Fruit fly (Drosophila melanogaster) whole organism, prepupa: ENCODE results near the gene Flo2.

Experiments used
- Blimp-1 ChIP-seq: fragments of 200-800 bp; sonication (Bioruptor generic); optimal IDR thresholded peaks from 3 replicates; lab custom pipeline; 2017; ENCODE audit warnings: missing biosample characterization, missing genetic modification characterization, mild to moderate bottlenecking, moderate library complexity, missing genetic modification reagents
- CG10669 ChIP-seq: fragments of 200-800 bp; sonication (Bioruptor generic); optimal IDR thresholded peaks from 3 replicates; lab custom pipeline; 2018; ENCODE audit warnings: missing biosample characterization, mild to moderate bottlenecking, missing genetic modification characterization, moderate library complexity
- CG11762 ChIP-seq: fragments of 200-800 bp; sonication (Bioruptor generic); optimal IDR thresholded peaks from 3 replicates; lab custom pipeline; 2016; ENCODE audit warnings: missing biosample characterization, missing genetic modification characterization; ENCODE audit not compliant: insufficient read depth
- CG11902 ChIP-seq: fragments of 200-800 bp; sonication (Bioruptor generic); optimal IDR thresholded peaks from 3 replicates; lab custom pipeline; 2016; ENCODE audit warnings: missing biosample characterization, missing genetic modification characterization
- CG1621 ChIP-seq: fragments of 200-800 bp; sonication (Bioruptor generic); optimal IDR thresholded peaks from 3 replicates; lab custom pipeline; 2018; ENCODE audit warnings: missing biosample characterization, mild to moderate bottlenecking, missing genetic modification characterization
- CG16779 ChIP-seq: fragments of 200-800 bp; sonication (Bioruptor generic); optimal IDR thresholded peaks from 3 replicates; lab custom pipeline; 2017; ENCODE audit warnings: missing biosample characterization, mild to moderate bottlenecking, missing genetic modification characterization
- CG3032 ChIP-seq: fragments of 200-800 bp; optimal IDR thresholded peaks from 2 replicates; lab custom pipeline; 2019; ENCODE audit warnings: missing biosample characterization, mild to moderate bottlenecking, missing genetic modification characterization, moderate library complexity
- CG31627 ChIP-seq: fragments of 200-800 bp; sonication (Bioruptor generic); optimal IDR thresholded peaks from 3 replicates; lab custom pipeline; 2016; ENCODE audit warnings: missing biosample characterization, missing genetic modification characterization
- CG32006 ChIP-seq: fragments of 200-800 bp; sonication (Bioruptor generic); optimal IDR thresholded peaks from 3 replicates; lab custom pipeline; 2017; ENCODE audit warnings: missing biosample characterization, mild to moderate bottlenecking, missing genetic modification characterization
- CG34406 ChIP-seq: fragments of 200-800 bp; sonication (Bioruptor generic); optimal IDR thresholded peaks from 3 replicates; lab custom pipeline; 2016; ENCODE audit warnings: missing biosample characterization, missing genetic modification characterization
- CG3919 ChIP-seq: fragments of 200-800 bp; sonication (Bioruptor generic); optimal IDR thresholded peaks from 3 replicates; lab custom pipeline; 2016; ENCODE audit warnings: missing biosample characterization, missing genetic modification characterization
- CG4318 ChIP-seq: fragments of 200-800 bp; sonication (Bioruptor generic); optimal IDR thresholded peaks from 3 replicates; lab custom pipeline; 2017; ENCODE audit warnings: missing biosample characterization, mild to moderate bottlenecking, missing genetic modification characterization
- CG6276 ChIP-seq: fragments of 200-800 bp; sonication (Bioruptor generic); optimal IDR thresholded peaks from 2 replicates; lab custom pipeline; 2017; ENCODE audit warnings: missing biosample characterization, mild to moderate bottlenecking, missing genetic modification characterization
- CG6792 ChIP-seq: fragments of 200-800 bp; sonication (Bioruptor generic); optimal IDR thresholded peaks from 3 replicates; lab custom pipeline; 2016; ENCODE audit warnings: missing biosample characterization, missing genetic modification characterization
- CG6808 ChIP-seq: fragments of 200-800 bp; sonication (Bioruptor generic); optimal IDR thresholded peaks from 3 replicates; lab custom pipeline; 2017; ENCODE audit warnings: missing biosample characterization, missing genetic modification characterization, mild to moderate bottlenecking, moderate library complexity, missing genetic modification reagents
- CG6854 ChIP-seq: fragments of 200-800 bp; sonication (Bioruptor generic); optimal IDR thresholded peaks from 2 replicates; lab custom pipeline; 2017; ENCODE audit warnings: missing biosample characterization, mild to moderate bottlenecking, missing genetic modification characterization
- CG8119 ChIP-seq: fragments of 200-800 bp; sonication (Bioruptor generic); IDR thresholded peaks from 3 replicates; pipeline ENCODE4 v1.3.6; 2022; ENCODE audit warnings: missing biosample characterization, missing genetic modification characterization
- CG8319 ChIP-seq: fragments of 200-800 bp; sonication (Bioruptor generic); optimal IDR thresholded peaks from 3 replicates; lab custom pipeline; 2016; ENCODE audit warnings: missing biosample characterization, missing genetic modification characterization
- CG8632 ChIP-seq: fragments of 200-800 bp; sonication (Bioruptor generic); optimal IDR thresholded peaks from 3 replicates; lab custom pipeline; 2016; ENCODE audit warnings: missing biosample characterization, missing genetic modification characterization
- CG9139 ChIP-seq: fragments of 200-800 bp; sonication (Bioruptor generic); optimal IDR thresholded peaks from 3 replicates; lab custom pipeline; 2017; ENCODE audit warnings: missing biosample characterization, mild to moderate bottlenecking, missing genetic modification characterization
- Eip75B ChIP-seq: fragments of 200-800 bp; sonication (Bioruptor generic); optimal IDR thresholded peaks from 3 replicates; lab custom pipeline; 2016; ENCODE audit warnings: missing biosample characterization, missing genetic modification characterization
- Eip78C ChIP-seq: fragments of 200-800 bp; sonication (Bioruptor generic); peaks from one replicate; lab custom pipeline; 2016; ENCODE audit warnings: missing biosample characterization, missing genetic modification characterization
- Eip93F ChIP-seq: fragments of 200-800 bp; sonication (Bioruptor generic); optimal IDR thresholded peaks from 2 replicates; lab custom pipeline; 2016; ENCODE audit warnings: missing biosample characterization, mild to moderate bottlenecking, missing genetic modification characterization
- Ets21C ChIP-seq: fragments of 200-800 bp; sonication (Bioruptor generic); optimal IDR thresholded peaks from 3 replicates; lab custom pipeline; 2016; ENCODE audit warnings: missing biosample characterization, missing genetic modification characterization
- Ets96B ChIP-seq: fragments of 200-800 bp; optimal IDR thresholded peaks from 2 replicates; lab custom pipeline; 2019; ENCODE audit warnings: missing biosample characterization, mild to moderate bottlenecking, missing genetic modification characterization, moderate library complexity
- Gug ChIP-seq: fragments of 200-800 bp; sonication (Bioruptor generic); IDR thresholded peaks from 2 replicates; pipeline ENCODE4 v1.3.6; 2022; ENCODE audit warnings: missing biosample characterization, missing genetic modification characterization
- Hr39 ChIP-seq: fragments of 200-800 bp; sonication (Bioruptor generic); optimal IDR thresholded peaks from 2 replicates; lab custom pipeline; 2016; ENCODE audit warnings: missing biosample characterization, missing genetic modification characterization
- Lpt ChIP-seq: fragments of 200-800 bp; sonication (Bioruptor generic); optimal IDR thresholded peaks from 3 replicates; lab custom pipeline; 2016; ENCODE audit warnings: missing biosample characterization, missing genetic modification characterization
- Met ChIP-seq: fragments of 200-800 bp; sonication (Bioruptor generic); optimal IDR thresholded peaks from 3 replicates; lab custom pipeline; 2016; ENCODE audit warnings: missing biosample characterization, missing genetic modification characterization
- OdsH ChIP-seq: fragments of 200-800 bp; sonication (Bioruptor generic); optimal IDR thresholded peaks from 3 replicates; lab custom pipeline; 2016; ENCODE audit warnings: missing biosample characterization, missing genetic modification characterization
- Smox ChIP-seq: fragments of 200-800 bp; sonication (Bioruptor generic); optimal IDR thresholded peaks from 3 replicates; lab custom pipeline; 2016; ENCODE audit warnings: missing biosample characterization, missing genetic modification characterization
- Sox102F ChIP-seq: fragments of 200-800 bp; sonication (Bioruptor generic); optimal IDR thresholded peaks from 2 replicates; lab custom pipeline; 2016; ENCODE audit warnings: missing biosample characterization, mild to moderate bottlenecking, missing genetic modification characterization
- Sox14 ChIP-seq: fragments of 200-800 bp; sonication (Bioruptor generic); optimal IDR thresholded peaks from 3 replicates; lab custom pipeline; 2016; ENCODE audit warnings: missing biosample characterization, missing genetic modification characterization
- Sox15 ChIP-seq: fragments of 200-800 bp; sonication (Bioruptor generic); optimal IDR thresholded peaks from 3 replicates; lab custom pipeline; 2016; ENCODE audit warnings: missing biosample characterization, missing genetic modification characterization
- achi ChIP-seq: fragments of 200-800 bp; sonication (Bioruptor generic); optimal IDR thresholded peaks from 3 replicates; lab custom pipeline; 2016; ENCODE audit warnings: missing biosample characterization, missing genetic modification characterization
- acj6 ChIP-seq: fragments of 200-800 bp; sonication (Bioruptor generic); optimal IDR thresholded peaks from 3 replicates; lab custom pipeline; 2016; ENCODE audit warnings: missing biosample characterization, missing genetic modification characterization
- cyc ChIP-seq: fragments of 200-800 bp; sonication (Bioruptor generic); optimal IDR thresholded peaks from 3 replicates; lab custom pipeline; 2016; ENCODE audit warnings: missing biosample characterization, missing genetic modification characterization
- dac ChIP-seq: fragments of 200-800 bp; sonication (Bioruptor generic); optimal IDR thresholded peaks from 2 replicates; lab custom pipeline; 2017; ENCODE audit warnings: missing biosample characterization, mild to moderate bottlenecking, missing genetic modification characterization
- dsx ChIP-seq: fragments of 200-800 bp; optimal IDR thresholded peaks from 3 replicates; lab custom pipeline; 2019; ENCODE audit warnings: missing biosample characterization, mild to moderate bottlenecking, missing genetic modification characterization, moderate library complexity; ENCODE audit not compliant: poor library complexity, severe bottlenecking
- eg ChIP-seq: fragments of 200-800 bp; sonication (Bioruptor generic); IDR thresholded peaks from 3 replicates; pipeline ENCODE4 v1.3.6; 2022; ENCODE audit warnings: missing biosample characterization, missing genetic modification characterization
- esn ChIP-seq: fragments of 200-800 bp; sonication (Bioruptor generic); optimal IDR thresholded peaks from 2 replicates; lab custom pipeline; 2016; ENCODE audit warnings: missing biosample characterization, mild to moderate bottlenecking, missing genetic modification characterization, moderate library complexity
- fd59A ChIP-seq: fragments of 200-800 bp; sonication (Bioruptor generic); optimal IDR thresholded peaks from 2 replicates; lab custom pipeline; 2017; ENCODE audit warnings: missing biosample characterization, mild to moderate bottlenecking, missing genetic modification characterization, missing genetic modification reagents
- fd85E ChIP-seq: fragments of 200-800 bp; sonication (Bioruptor generic); optimal IDR thresholded peaks from 3 replicates; lab custom pipeline; 2016; ENCODE audit warnings: missing biosample characterization, missing genetic modification characterization
- fkh ChIP-seq: fragments of 200-800 bp; sonication (Bioruptor generic); optimal IDR thresholded peaks from 3 replicates; lab custom pipeline; 2017; ENCODE audit warnings: missing biosample characterization, mild to moderate bottlenecking, missing genetic modification characterization, moderate library complexity
- lz ChIP-seq: fragments of 200-800 bp; sonication (Bioruptor generic); optimal IDR thresholded peaks from 3 replicates; lab custom pipeline; 2016; ENCODE audit warnings: missing biosample characterization, missing genetic modification characterization
- net ChIP-seq: fragments of 200-800 bp; sonication (Bioruptor generic); optimal IDR thresholded peaks from 3 replicates; lab custom pipeline; 2016; ENCODE audit warnings: missing biosample characterization, missing genetic modification characterization
- pdm3 ChIP-seq: fragments of 200-800 bp; sonication (Bioruptor generic); optimal IDR thresholded peaks from 3 replicates; lab custom pipeline; 2016; ENCODE audit warnings: missing biosample characterization, missing genetic modification characterization
- spab ChIP-seq: fragments of 200-800 bp; sonication (Bioruptor generic); optimal IDR thresholded peaks from 2 replicates; lab custom pipeline; 2017; ENCODE audit warnings: missing biosample characterization, mild to moderate bottlenecking, missing genetic modification characterization, missing genetic modification reagents
- ss ChIP-seq, 2 experiments: fragments of 200-800 bp; sonication (Bioruptor generic); optimal IDR thresholded peaks; 2 replicates in 1 of 2; 3 replicates in 1 of 2; lab custom pipeline; 2017 to 2018; ENCODE audit warnings: mild to moderate bottlenecking in 2 of 2, missing biosample characterization in 2 of 2, missing genetic modification characterization in 2 of 2, moderate library complexity in 1 of 2
- topi ChIP-seq: fragments of 200-800 bp; sonication (Bioruptor generic); optimal IDR thresholded peaks from 3 replicates; lab custom pipeline; 2016; ENCODE audit warnings: missing biosample characterization, missing genetic modification characterization

The Flo2 gene

DNA sequence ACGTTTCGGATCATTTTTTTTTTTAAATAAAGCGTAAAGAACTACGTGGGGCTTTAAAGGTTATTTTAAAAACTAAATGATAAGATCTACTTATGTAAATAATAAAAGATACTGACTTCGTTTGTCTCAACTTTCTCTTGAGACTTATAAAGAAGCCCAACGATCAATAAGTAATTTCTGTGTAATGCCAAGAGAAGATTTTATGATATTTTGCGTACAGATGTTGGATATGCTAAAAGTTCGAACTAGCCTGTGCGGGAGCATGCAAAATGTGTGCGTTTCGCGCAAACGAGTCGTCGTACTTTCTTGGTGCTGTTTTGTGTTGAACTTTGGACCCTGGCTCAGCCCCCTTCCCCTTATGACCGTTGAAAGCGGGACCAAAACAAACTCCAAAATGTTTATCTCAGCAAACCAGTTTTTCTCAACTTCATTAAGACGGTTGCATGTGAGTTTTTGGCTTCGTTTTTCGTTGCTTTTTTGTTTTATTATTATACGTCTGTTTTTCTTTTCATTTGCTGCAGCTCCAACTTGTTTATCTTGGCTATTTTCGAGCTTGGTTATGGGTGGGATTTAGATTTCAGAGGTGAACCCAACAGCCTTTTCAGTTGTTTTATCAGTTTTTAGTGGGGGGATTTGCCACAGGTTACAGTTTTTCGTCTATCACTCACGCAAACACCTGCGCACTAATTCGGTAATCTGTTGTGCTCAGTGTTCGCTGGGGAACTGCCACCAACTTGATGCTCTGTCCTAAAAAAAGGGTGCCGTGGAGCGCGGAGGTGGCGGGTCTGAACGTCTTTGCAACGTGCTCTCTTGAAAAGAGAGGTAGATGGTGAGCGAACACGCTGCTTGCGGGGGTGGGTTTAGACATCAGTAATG lies 113.9 kb downstream of the Flo2 start, which contains the start of gene pdgy:
pdgy (minus strand) TSS at position 688 of the 876 bp plus-strand sequence.
- TF ChIP-seq cyc (GFP tag; lab: Kevin White, UChicago): no peak
- no peak for TF ChIP-seq Eip75B (GFP tag; lab: Kevin White, UChicago)
- TF ChIP-seq Lpt: peak; percentile 75
- TF ChIP-seq esn: no peak
- TF ChIP-seq Eip93F: peak; percentile 95
- TF ChIP-seq pdm3 (GFP tag; lab: Kevin White, UChicago): no peak
- no peak for TF ChIP-seq acj6 (GFP tag; lab: Kevin White, UChicago)
- no peak for TF ChIP-seq Smox
- TF ChIP-seq achi (GFP tag; lab: Kevin White, UChicago): peak; percentile 30
- peak; percentile 59 for TF ChIP-seq Eip78C (GFP tag; lab: Kevin White, UChicago)
- TF ChIP-seq ss (GFP tag; optimal IDR thresholded peaks at IDR 0.05; lab: Kevin White, UChicago): peak; percentile 98 to 99
- no peak for TF ChIP-seq CG6792 (GFP tag; lab: Kevin White, UChicago)
- peak; percentile 51 for TF ChIP-seq Met
- peak; percentile 25; the same call in 1 of the 2 replicates for TF ChIP-seq Gug
- TF ChIP-seq CG8632 (GFP tag; lab: Kevin White, UChicago): no peak
- TF ChIP-seq net (GFP tag; lab: Kevin White, UChicago): peak; percentile 61
- peak; percentile 1 for TF ChIP-seq dac
- peak; percentile 98 for TF ChIP-seq CG9139 (GFP tag; lab: Kevin White, UChicago)
- no peak for TF ChIP-seq CG34406 (GFP tag; lab: Kevin White, UChicago)
- no peak for TF ChIP-seq OdsH (GFP tag; lab: Kevin White, UChicago)
- peak; percentile 44 for TF ChIP-seq CG11762 (GFP tag; lab: Kevin White, UChicago)
- peak; percentile 69 for TF ChIP-seq CG32006 (GFP tag; lab: Kevin White, UChicago)
- no peak for TF ChIP-seq CG31627 (GFP tag; lab: Kevin White, UChicago)
- peak; percentile 68 for TF ChIP-seq CG3919 (GFP tag; lab: Kevin White, UChicago)
- TF ChIP-seq CG1621 (tag; lab: Kevin White, UChicago): peak; percentile 88
- TF ChIP-seq CG8319 (GFP tag; lab: Kevin White, UChicago): peak; percentile 58
- TF ChIP-seq CG11902 (GFP tag; lab: Kevin White, UChicago): no peak
- TF ChIP-seq Blimp-1 (GFP tag; lab: Kevin White, UChicago): peak; percentile 58
- peak; percentile 69 for TF ChIP-seq dsx (GFP tag; lab: Kevin White, UChicago)
- peak; percentile 97 for TF ChIP-seq CG6854 (GFP tag; lab: Kevin White, UChicago)
- peak; percentile 86 for TF ChIP-seq spab (GFP tag; lab: Kevin White, UChicago)
- TF ChIP-seq CG10669 (GFP tag; lab: Kevin White, UChicago): peak; percentile 76
- TF ChIP-seq CG6276: peak; percentile 92
- TF ChIP-seq Sox14 (GFP tag; lab: Kevin White, UChicago): no peak
- no peak for TF ChIP-seq Hr39
- TF ChIP-seq fkh (GFP tag; lab: Kevin White, UChicago): peak; percentile 33
- peak; percentile 88 for TF ChIP-seq eg (GFP tag; lab: Robert Waterston, UW)
- TF ChIP-seq Sox15 (GFP tag; lab: Kevin White, UChicago): no peak
- peak; percentile 55 for TF ChIP-seq Ets96B
- peak; percentile 81 for TF ChIP-seq CG8119
- peak; percentile 40 for TF ChIP-seq fd59A
- peak; percentile 41 for TF ChIP-seq topi (GFP tag; lab: Kevin White, UChicago)
- peak; percentile 61 for TF ChIP-seq Sox102F
- no peak for TF ChIP-seq lz (GFP tag; lab: Kevin White, UChicago)
- peak; percentile 49 for TF ChIP-seq CG4318 (GFP tag; lab: Kevin White, UChicago)
- peak; percentile 88 for TF ChIP-seq CG16779 (tag; lab: Kevin White, UChicago)
- TF ChIP-seq fd85E (GFP tag; lab: Kevin White, UChicago): peak; percentile 47
- peak; percentile 96 for TF ChIP-seq CG6808
- TF ChIP-seq Ets21C (GFP tag; lab: Kevin White, UChicago): no peak
- peak; percentile 31 for TF ChIP-seq CG3032 (tag; lab: Kevin White, UChicago)
